Worm (Caenorhabditis elegans): ENCODE results near the gene cyp-34A9.

- no peak for TF ChIP-seq sea-2 (GFP tag; optimal IDR thresholded peaks at IDR 0.05)
- no peak for TF ChIP-seq nhr-237 (tag; optimal IDR thresholded peaks at IDR 0.05)
- no peak for TF ChIP-seq pha-4 (tag; optimal IDR thresholded peaks at IDR 0.05)
- no peak for TF ChIP-seq ceh-16 (tag; optimal IDR thresholded peaks at IDR 0.05)
- no peak for TF ChIP-seq unc-62 (GFP tag; optimal IDR thresholded peaks at IDR 0.05)
- no peak for TF ChIP-seq snpc-4 (tag; optimal IDR thresholded peaks at IDR 0.05)
- TF ChIP-seq ceh-82 (tag; optimal IDR thresholded peaks at IDR 0.05), result no peak
- TF ChIP-seq nhr-11 (tag; optimal IDR thresholded peaks at IDR 0.05), result no peak
- TF ChIP-seq jun-1 (tag; optimal IDR thresholded peaks at IDR 0.05), result no peak
- TF ChIP-seq nhr-77 (tag; optimal IDR thresholded peaks at IDR 0.05), result no peak
These were observed 31.6 kb downstream of the cyp-34A9 start, which contains the start of gene cyp-35B1 for ce11 chrV:3938789-3939188.

Data from whole organism, L3 larva.